Fruit fly (Drosophila melanogaster): ENCODE measurements around the gene raskol.
A peak's percentile ranks its signal among the peaks of the same experiment; 100 is the strongest.

raskol gene

dm6 chrX:17698864-17699504 lies 11.0 kb upstream of the raskol start (continued):
- no peak for TF ChIP-seq MESR4 (GFP tag; optimal IDR thresholded peaks at IDR 0.05)
- TF ChIP-seq stwl (tag; optimal IDR thresholded peaks at IDR 0.05) = no peak
- no peak for TF ChIP-seq MTF-1 (GFP tag; optimal IDR thresholded peaks at IDR 0.05; ENCODE audit: borderline replicate concordance)
- TF ChIP-seq CG10321 (GFP tag; IDR thresholded peaks at IDR 0.05) = peak; percentile 58; the same call in 1 of the 2 replicates
- TF ChIP-seq Bteb2 (GFP tag; optimal IDR thresholded peaks at IDR 0.05) = peak; percentile 86
- TF ChIP-seq Drgx (GFP tag; IDR thresholded peaks at IDR 0.05) = peak; percentile 85
- 0 out of 2 replicates have a peak, but pooled peaks have one; percentile 39 for TF ChIP-seq Oaz (GFP tag; IDR thresholded peaks at IDR 0.05)
- peak; percentile 38 for TF ChIP-seq CG15073 (GFP tag; optimal IDR thresholded peaks at IDR 0.05)
- TF ChIP-seq PHDP (tag; optimal IDR thresholded peaks at IDR 0.05) = peak; percentile 89
- TF ChIP-seq Pdp1 (GFP tag; optimal IDR thresholded peaks at IDR 0.05) = peak; percentile 82 to 84
- peak; percentile 87 for TF ChIP-seq CG13775 (GFP tag; optimal IDR thresholded peaks at IDR 0.05)
- no peak for TF ChIP-seq ken (GFP tag; IDR thresholded peaks at IDR 0.05)
- TF ChIP-seq ham (GFP tag; IDR thresholded peaks at IDR 0.05) = 0 out of 2 replicates have a peak, but pooled peaks have one; percentile 39
- peak; percentile 47 for TF ChIP-seq jing (GFP tag; optimal IDR thresholded peaks at IDR 0.05)
- peak; percentile 93 for TF ChIP-seq gem (tag; optimal IDR thresholded peaks at IDR 0.05)
- TF ChIP-seq CG11085 (GFP tag; IDR thresholded peaks at IDR 0.05) = no peak
- TF ChIP-seq Dfd (GFP tag; optimal IDR thresholded peaks at IDR 0.05) = no peak
- peak; percentile 50 for TF ChIP-seq CG1792 (GFP tag; optimal IDR thresholded peaks at IDR 0.05)
- peak; percentile 83 for TF ChIP-seq Nf-YC (tag; optimal IDR thresholded peaks at IDR 0.05)
- TF ChIP-seq E2f1 (GFP tag; IDR thresholded peaks at IDR 0.05) = peak; percentile 73
- peak; percentile 91 for TF ChIP-seq grau (tag; optimal IDR thresholded peaks at IDR 0.05)
- peak; percentile 80 for TF ChIP-seq slbo (GFP tag; IDR thresholded peaks at IDR 0.05)
- peak; percentile 75 for TF ChIP-seq Side (GFP tag; optimal IDR thresholded peaks at IDR 0.05)
- TF ChIP-seq CG6683 (GFP tag; optimal IDR thresholded peaks at IDR 0.05) = peak; percentile 71
- peak; percentile 86 for TF ChIP-seq org-1 (GFP tag; optimal IDR thresholded peaks at IDR 0.05)
- TF ChIP-seq eyg (GFP tag; optimal IDR thresholded peaks at IDR 0.05) = peak; percentile 69
- TF ChIP-seq Oli (tag; optimal IDR thresholded peaks at IDR 0.05) = peak; percentile 91
- peak; percentile 67 for TF ChIP-seq CG30020 (tag; optimal IDR thresholded peaks at IDR 0.05)
- peak; percentile 95 for TF ChIP-seq CG2678 (tag; optimal IDR thresholded peaks at IDR 0.05)
- peak; percentile 73 for TF ChIP-seq zen (tag; optimal IDR thresholded peaks at IDR 0.05)
- peak; percentile 82 for TF ChIP-seq CG12299 (tag; optimal IDR thresholded peaks at IDR 0.05)
- no peak for TF ChIP-seq toy (GFP tag; IDR thresholded peaks at IDR 0.05)
- peak; percentile 85 for TF ChIP-seq scrt (GFP tag; optimal IDR thresholded peaks at IDR 0.05)
- no peak for TF ChIP-seq Opbp (GFP tag; IDR thresholded peaks at IDR 0.05; ENCODE audit: partially characterized antibody)
- TF ChIP-seq hb (GFP tag; IDR thresholded peaks at IDR 0.05; ENCODE audit: partially characterized antibody) = no peak
- no peak for TF ChIP-seq CG7745 (tag; optimal IDR thresholded peaks at IDR 0.05)
- peak; percentile 69; the same call in 1 of the 2 replicates for TF ChIP-seq vvl (GFP tag; IDR thresholded peaks at IDR 0.05)
- TF ChIP-seq tx (GFP tag; optimal IDR thresholded peaks at IDR 0.05) = peak; percentile 71
- no peak for TF ChIP-seq Hey (tag; optimal IDR thresholded peaks at IDR 0.05)
- TF ChIP-seq CG17361 (GFP tag; IDR thresholded peaks at IDR 0.05) = peak; percentile 96
- no peak for TF ChIP-seq pzg (GFP tag; optimal IDR thresholded peaks at IDR 0.05)
- TF ChIP-seq unpg (GFP tag; optimal IDR thresholded peaks at IDR 0.05) = peak; percentile 81
- peak; percentile 62 for TF ChIP-seq CG3838 (GFP tag; optimal IDR thresholded peaks at IDR 0.05)
- TF ChIP-seq lbe (GFP tag; optimal IDR thresholded peaks at IDR 0.05) = peak; percentile 55
- peak; percentile 59; the same call in 1 of the 2 replicates for TF ChIP-seq E2f2 (GFP tag; IDR thresholded peaks at IDR 0.05)
- peak; percentile 76 for TF ChIP-seq Blimp-1 (GFP tag; optimal IDR thresholded peaks at IDR 0.05)
- TF ChIP-seq Hmr (GFP tag; optimal IDR thresholded peaks at IDR 0.05) = peak; percentile 88
- no peak for TF ChIP-seq Lim3 (GFP tag; IDR thresholded peaks at IDR 0.05)
- peak; percentile 72 for TF ChIP-seq NC2β (GFP tag; optimal IDR thresholded peaks at IDR 0.05)
